Fruit fly (Drosophila melanogaster) whole organism, embryonic: Measurements from ENCODE around the gene CHES-1-like.

Source experiments
- Abd-B ChIP-seq: fragments of 200-800 bp; sonication (Bioruptor generic); optimal IDR thresholded peaks from 2 replicates; lab custom pipeline; 2018; ENCODE audit warnings: missing biosample characterization, mild to moderate bottlenecking, missing genetic modification characterization, moderate library complexity
- Asciz ChIP-seq: fragments of 200-800 bp; sonication (Bioruptor generic); optimal IDR thresholded peaks from 2 replicates; lab custom pipeline; 2017; ENCODE audit warnings: missing biosample characterization, mild to moderate bottlenecking, missing genetic modification characterization, missing genetic modification reagents
- Bdp1 ChIP-seq: fragments of 200-800 bp; sonication (Bioruptor generic); optimal IDR thresholded peaks from 3 replicates; lab custom pipeline; 2016; ENCODE audit warnings: missing biosample characterization, missing genetic modification characterization
- Blimp-1 ChIP-seq: fragments of 200-800 bp; sonication (Bioruptor generic); optimal IDR thresholded peaks from 3 replicates; lab custom pipeline; 2018; ENCODE audit warnings: missing biosample characterization, missing genetic modification characterization, mild to moderate bottlenecking, moderate library complexity, missing genetic modification reagents
- CG10267 ChIP-seq: fragments of 200-800 bp; sonication (Bioruptor generic); optimal IDR thresholded peaks from 2 replicates; lab custom pipeline; 2018; ENCODE audit warnings: missing biosample characterization, mild to moderate bottlenecking, missing genetic modification characterization, moderate library complexity
- CG10543 ChIP-seq: fragments of 200-800 bp; sonication (Bioruptor generic); optimal IDR thresholded peaks from 3 replicates; lab custom pipeline; 2017; ENCODE audit warnings: missing biosample characterization, mild to moderate bottlenecking, missing genetic modification characterization, moderate library complexity
- CG10959 ChIP-seq: fragments of 200-800 bp; sonication (Bioruptor generic); IDR thresholded peaks from 2 replicates; pipeline ENCODE4 v1.3.6; 2022; ENCODE audit warnings: missing biosample characterization, missing genetic modification characterization
- CG12104 ChIP-seq: fragments of 200-800 bp; sonication (Bioruptor generic); optimal IDR thresholded peaks from 3 replicates; lab custom pipeline; 2016; ENCODE audit warnings: missing biosample characterization, missing genetic modification characterization
- CG12744 ChIP-seq: fragments of 200-800 bp; sonication (Bioruptor generic); optimal IDR thresholded peaks from 2 replicates; lab custom pipeline; 2016; ENCODE audit warnings: missing biosample characterization, missing genetic modification characterization
- CG32532 ChIP-seq: fragments of 200-800 bp; sonication (Bioruptor generic); IDR thresholded peaks from 2 replicates; pipeline ENCODE4 v1.3.6; 2022; ENCODE audit warnings: missing biosample characterization, missing genetic modification characterization
- CG34224 ChIP-seq: fragments of 200-800 bp; sonication (Bioruptor generic); IDR thresholded peaks from 3 replicates; pipeline ENCODE4 v1.3.6; 2022; ENCODE audit warnings: missing biosample characterization, missing genetic modification characterization; ENCODE audit not compliant: partially characterized antibody
- CG34376 ChIP-seq: fragments of 200-800 bp; sonication (Bioruptor generic); optimal IDR thresholded peaks from 2 replicates; lab custom pipeline; 2018; ENCODE audit warnings: missing biosample characterization, mild to moderate bottlenecking, missing genetic modification characterization
- CG4328 ChIP-seq: fragments of 200-800 bp; sonication (Bioruptor generic); optimal IDR thresholded peaks from 3 replicates; lab custom pipeline; 2017; ENCODE audit warnings: missing biosample characterization, missing genetic modification reagents, missing genetic modification characterization
- CG6254 ChIP-seq: fragments of 200-800 bp; sonication (Bioruptor generic); optimal IDR thresholded peaks from 3 replicates; lab custom pipeline; 2017; ENCODE audit warnings: mild to moderate bottlenecking, missing biosample characterization, missing genetic modification reagents, missing genetic modification characterization
- CG6689 ChIP-seq: fragments of 200-800 bp; sonication (Bioruptor generic); IDR thresholded peaks from 2 replicates; pipeline ENCODE4 v1.3.6; 2022; ENCODE audit warnings: missing biosample characterization, missing genetic modification characterization
- CG6854 ChIP-seq: fragments of 200-800 bp; sonication (Bioruptor generic); optimal IDR thresholded peaks from 3 replicates; lab custom pipeline; 2017; ENCODE audit warnings: missing biosample characterization, mild to moderate bottlenecking, missing genetic modification characterization
- CG7372 ChIP-seq: fragments of 200-800 bp; sonication (Bioruptor generic); IDR thresholded peaks from 2 replicates; pipeline ENCODE4 v1.3.6; 2022; ENCODE audit warnings: missing biosample characterization, missing genetic modification characterization
- CG7556 ChIP-seq: fragments of 200-800 bp; sonication (Bioruptor generic); optimal IDR thresholded peaks from 2 replicates; lab custom pipeline; 2017; ENCODE audit warnings: missing biosample characterization, mild to moderate bottlenecking, missing genetic modification characterization
- CG8281 ChIP-seq: fragments of 200-800 bp; sonication (Bioruptor generic); optimal IDR thresholded peaks from 2 replicates; lab custom pipeline; 2018; ENCODE audit warnings: missing biosample characterization, mild to moderate bottlenecking, missing genetic modification characterization, moderate library complexity
- D19A ChIP-seq: fragments of 200-800 bp; optimal IDR thresholded peaks from 3 replicates; lab custom pipeline; 2019; ENCODE audit warnings: missing biosample characterization, mild to moderate bottlenecking, missing genetic modification characterization, moderate library complexity
- Dbx ChIP-seq: fragments of 200-800 bp; sonication (Bioruptor generic); IDR thresholded peaks from 3 replicates; pipeline ENCODE4 v1.3.6; 2022; ENCODE audit warnings: missing biosample characterization, missing genetic modification characterization
- Dll ChIP-seq: fragments of 200-800 bp; sonication (Bioruptor generic); IDR thresholded peaks from 4 replicates; pipeline ENCODE4 v1.3.6; 2022; ENCODE audit warnings: missing biosample characterization, missing genetic modification characterization; ENCODE audit not compliant: partially characterized antibody
- Elba2 ChIP-seq: fragments of 200-800 bp; sonication (Bioruptor generic); optimal IDR thresholded peaks from 3 replicates; lab custom pipeline; 2016; ENCODE audit warnings: missing biosample characterization, missing genetic modification characterization
- Ets65A ChIP-seq: fragments of 200-800 bp; sonication (Bioruptor generic); peaks from one replicate; lab custom pipeline; 2016; ENCODE audit warnings: missing biosample characterization, missing genetic modification characterization
- HLH3B ChIP-seq: fragments of 200-800 bp; sonication (Bioruptor generic); IDR thresholded peaks from 2 replicates; pipeline ENCODE4 v1.3.6; 2022; ENCODE audit warnings: missing biosample characterization, missing genetic modification characterization
- HLH4C ChIP-seq: fragments of 200-800 bp; sonication (Bioruptor generic); IDR thresholded peaks from 3 replicates; pipeline ENCODE4 v1.3.6; 2022; ENCODE audit warnings: missing biosample characterization, missing genetic modification characterization; ENCODE audit not compliant: partially characterized antibody
- Max ChIP-seq: fragments of 200-800 bp; sonication (Bioruptor generic); optimal IDR thresholded peaks from 2 replicates; lab custom pipeline; 2016; ENCODE audit warnings: missing biosample characterization, mild to moderate bottlenecking, missing genetic modification characterization
- Meics ChIP-seq: fragments of 200-800 bp; sonication (Bioruptor generic); optimal IDR thresholded peaks from 2 replicates; lab custom pipeline; 2017; ENCODE audit warnings: missing biosample characterization, mild to moderate bottlenecking, missing genetic modification characterization
- NfI ChIP-seq: fragments of 200-800 bp; sonication (Bioruptor generic); optimal IDR thresholded peaks from 3 replicates; lab custom pipeline; 2018; ENCODE audit warnings: missing biosample characterization, mild to moderate bottlenecking, missing genetic modification characterization, moderate library complexity
- Pdp1 ChIP-seq, 2 experiments: fragments of 200-800 bp; sonication (Bioruptor generic); optimal IDR thresholded peaks; 3 replicates each; lab custom pipeline; 2016; ENCODE audit warnings: missing biosample characterization in 2 of 2, missing genetic modification characterization in 2 of 2, mild to moderate bottlenecking in 1 of 2, moderate library complexity in 1 of 2
- Poxn ChIP-seq: fragments of 200-800 bp; sonication (Bioruptor generic); IDR thresholded peaks from 2 replicates; pipeline ENCODE4 v1.3.6; 2022; ENCODE audit warnings: missing biosample characterization, missing genetic modification characterization
- YL-1 ChIP-seq: fragments of 200-800 bp; sonication (Bioruptor generic); optimal IDR thresholded peaks from 3 replicates; lab custom pipeline; 2017; ENCODE audit warnings: missing biosample characterization, mild to moderate bottlenecking, missing genetic modification characterization
- bab2 ChIP-seq: fragments of 200-800 bp; sonication (Bioruptor generic); optimal IDR thresholded peaks from 2 replicates; lab custom pipeline; 2016; ENCODE audit warnings: missing biosample characterization, missing genetic modification characterization
- chm ChIP-seq: fragments of 200-800 bp; sonication (Bioruptor generic); IDR thresholded peaks from 2 replicates; pipeline ENCODE4 v1.3.6; 2022; ENCODE audit warnings: missing biosample characterization, missing genetic modification characterization
- disco-r ChIP-seq: fragments of 200-800 bp; sonication (Bioruptor generic); optimal IDR thresholded peaks from 2 replicates; lab custom pipeline; 2016; ENCODE audit warnings: missing biosample characterization, missing genetic modification characterization
- en ChIP-seq: fragments of 200-800 bp; sonication (Bioruptor generic); optimal IDR thresholded peaks from 2 replicates; lab custom pipeline; 2016; ENCODE audit warnings: missing biosample characterization, missing genetic modification characterization
- eve ChIP-seq, 2 experiments: fragments of >200 bp; optimal IDR thresholded peaks; 2 replicates each; lab custom pipeline; 2017; ENCODE audit warnings: missing biosample characterization in 2 of 2, missing genetic modification characterization in 2 of 2
- fd102C ChIP-seq: fragments of 200-800 bp; sonication (Bioruptor generic); optimal IDR thresholded peaks from 2 replicates; lab custom pipeline; 2018; ENCODE audit warnings: missing biosample characterization, mild to moderate bottlenecking, missing genetic modification characterization, moderate library complexity
- gsb-n ChIP-seq: fragments of 200-800 bp; sonication (Bioruptor generic); optimal IDR thresholded peaks from 3 replicates; lab custom pipeline; 2018; ENCODE audit warnings: missing biosample characterization, mild to moderate bottlenecking, missing genetic modification characterization
- lilli ChIP-seq: fragments of 200-800 bp; sonication (Bioruptor generic); optimal IDR thresholded peaks from 3 replicates; lab custom pipeline; 2016; ENCODE audit warnings: missing biosample characterization, missing genetic modification characterization
- mam ChIP-seq: fragments of 200-800 bp; sonication (Bioruptor generic); optimal IDR thresholded peaks from 3 replicates; lab custom pipeline; 2016; ENCODE audit warnings: missing biosample characterization, missing genetic modification characterization
- psq ChIP-seq: fragments of 200-800 bp; sonication (Bioruptor generic); optimal IDR thresholded peaks from 2 replicates; lab custom pipeline; 2017; ENCODE audit warnings: missing biosample characterization, missing genetic modification characterization
- repo ChIP-seq: fragments of 200-800 bp; sonication (Bioruptor generic); optimal IDR thresholded peaks from 2 replicates; lab custom pipeline; 2016; ENCODE audit warnings: missing biosample characterization, missing genetic modification characterization
- run ChIP-seq: fragments of 200-800 bp; sonication (Bioruptor generic); optimal IDR thresholded peaks from 3 replicates; lab custom pipeline; 2018; ENCODE audit warnings: missing biosample characterization, mild to moderate bottlenecking, missing genetic modification characterization
- tin ChIP-seq: fragments of 200-800 bp; sonication (Bioruptor generic); optimal IDR thresholded peaks from 3 replicates; lab custom pipeline; 2016; ENCODE audit warnings: missing biosample characterization, missing genetic modification characterization
- wek ChIP-seq: fragments of 200-800 bp; sonication (Bioruptor generic); optimal IDR thresholded peaks from 3 replicates; lab custom pipeline; 2018; ENCODE audit warnings: missing biosample characterization, mild to moderate bottlenecking, missing genetic modification characterization, moderate library complexity
- z ChIP-seq: fragments of 200-800 bp; sonication (Bioruptor generic); IDR thresholded peaks from 3 replicates; pipeline ENCODE4 v1.3.6; 2022; ENCODE audit warnings: missing biosample characterization, missing genetic modification characterization
- zfh2 ChIP-seq: fragments of 200-800 bp; sonication (Bioruptor generic); optimal IDR thresholded peaks from 2 replicates; lab custom pipeline; 2016; ENCODE audit warnings: missing biosample characterization, missing genetic modification characterization

CHES-1-like gene

DNA sequence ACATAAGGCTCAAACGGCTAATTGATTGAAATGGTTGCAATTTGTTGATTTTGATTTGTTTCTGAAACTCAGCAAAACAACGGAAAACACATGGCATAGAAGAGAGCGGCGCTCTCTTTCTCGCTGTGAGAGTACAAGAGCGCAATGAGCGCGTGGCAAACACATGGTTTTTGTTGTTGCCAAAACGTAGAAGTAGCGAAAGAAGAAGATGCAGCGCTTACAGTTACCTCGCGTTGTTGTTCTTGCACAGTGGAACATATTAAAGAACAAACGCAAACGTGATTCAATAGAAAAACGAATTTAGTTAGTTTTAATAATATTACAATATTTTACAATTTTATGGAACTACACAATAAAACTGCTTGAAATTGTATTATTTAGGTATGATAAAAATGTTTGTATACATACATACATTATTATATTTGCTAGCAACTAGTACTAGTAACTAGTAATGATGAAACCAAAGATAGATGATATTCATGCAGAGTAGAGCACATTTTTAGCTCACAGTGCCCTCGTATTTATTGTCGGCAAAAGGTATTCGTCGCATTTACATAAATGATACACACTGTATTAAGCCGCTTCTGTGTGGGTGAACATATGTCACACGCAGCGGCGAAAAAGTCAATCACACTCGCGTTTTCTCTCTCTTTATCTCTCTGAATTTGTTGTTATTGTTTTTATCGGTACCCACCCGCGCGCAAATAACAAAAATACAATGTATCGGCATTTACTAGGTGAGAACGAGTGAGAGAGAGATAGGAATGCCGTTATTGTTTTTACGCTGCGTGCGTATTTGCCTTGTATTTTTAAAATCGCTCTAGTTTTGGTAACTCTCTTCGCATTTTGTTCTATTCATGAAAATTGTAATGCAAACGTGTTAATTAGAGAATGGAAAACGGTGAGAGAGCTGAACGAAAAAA lies 3.7 kb downstream of the CHES-1-like start (continued):
- TF ChIP-seq Ets65A (GFP tag; lab: Kevin White, UChicago) = peak; percentile 96
- TF ChIP-seq CG7372 (GFP tag; lab: Robert Waterston, UW) = peak; percentile 86
- peak; percentile 94 for TF ChIP-seq NfI (GFP tag; lab: Kevin White, UChicago)
- TF ChIP-seq fd102C (GFP tag; lab: Kevin White, UChicago) = peak; percentile 20
- TF ChIP-seq gsb-n (tag; lab: Kevin White, UChicago) = peak; percentile 91
- TF ChIP-seq Blimp-1 = peak; percentile 90
- no peak for TF ChIP-seq en (GFP tag; lab: Kevin White, UChicago)
- peak; percentile 91 for TF ChIP-seq CG6689
- peak; percentile 93 for TF ChIP-seq CG6854 (GFP tag; lab: Kevin White, UChicago)
- TF ChIP-seq CG32532 = peak; percentile 89
- TF ChIP-seq CG34376 (GFP tag; lab: Kevin White, UChicago) = peak; percentile 85
- TF ChIP-seq Elba2 (GFP tag; lab: Kevin White, UChicago) = peak; percentile 8
- peak; percentile 91 for TF ChIP-seq Asciz
- TF ChIP-seq eve (GFP tag; optimal IDR thresholded peaks at IDR 0.05; lab: Kevin White, UChicago) = peak in 1 of 2 experiments; percentile 96
- peak; percentile 83 for TF ChIP-seq mam (GFP tag; lab: Kevin White, UChicago)
- peak; percentile 84 for TF ChIP-seq zfh2
- TF ChIP-seq run (tag; lab: Kevin White, UChicago) = peak; percentile 92
- TF ChIP-seq CG34224 (GFP tag; lab: Robert Waterston, UW) = no peak
- TF ChIP-seq CG10959 (GFP tag; lab: Robert Waterston, UW) = peak; percentile 66; the same call in 1 of the 2 replicates
- peak; percentile 93 for TF ChIP-seq tin (GFP tag; lab: Kevin White, UChicago)
- TF ChIP-seq HLH4C (GFP tag; lab: Robert Waterston, UW) = no peak
- peak; percentile 78 for TF ChIP-seq psq (GFP tag; lab: Kevin White, UChicago)
- TF ChIP-seq CG10543 (GFP tag; lab: Kevin White, UChicago) = peak; percentile 94
- TF ChIP-seq lilli (GFP tag; lab: Kevin White, UChicago) = peak; percentile 95
- TF ChIP-seq Pdp1 (GFP tag; optimal IDR thresholded peaks at IDR 0.05; lab: Kevin White, UChicago) = peak; percentile 81 to 89
- TF ChIP-seq D19A (tag; lab: Kevin White, UChicago) = peak; percentile 93
- peak; percentile 59; the same call in 1 of the 2 replicates for TF ChIP-seq Poxn (GFP tag; lab: Robert Waterston, UW)
- peak; percentile 87 for TF ChIP-seq Dbx (GFP tag; lab: Robert Waterston, UW)
- TF ChIP-seq YL-1 (GFP tag; lab: Kevin White, UChicago) = peak; percentile 55
- TF ChIP-seq Dll = no peak
- 0 out of 3 replicates have a peak, but pooled peaks have one; percentile 28 for TF ChIP-seq z
- peak; percentile 93 for TF ChIP-seq Abd-B (GFP tag; lab: Kevin White, UChicago)
- peak; percentile 52 for TF ChIP-seq CG12744 (GFP tag; lab: Kevin White, UChicago)
- peak; percentile 96 for TF ChIP-seq Max (GFP tag; lab: Kevin White, UChicago)
- TF ChIP-seq CG6254 = peak; percentile 88
- TF ChIP-seq bab2 (GFP tag; lab: Kevin White, UChicago) = peak; percentile 83
- TF ChIP-seq CG12104 (GFP tag; lab: Kevin White, UChicago) = peak; percentile 93
- TF ChIP-seq wek (GFP tag; lab: Kevin White, UChicago) = peak; percentile 59
- TF ChIP-seq HLH3B = peak; percentile 70
- TF ChIP-seq repo (GFP tag; lab: Kevin White, UChicago) = peak; percentile 45
- TF ChIP-seq Meics (GFP tag; lab: Kevin White, UChicago) = peak; percentile 96
- TF ChIP-seq CG4328 (GFP tag; lab: Kevin White, UChicago) = peak; percentile 88
- TF ChIP-seq disco-r (GFP tag; lab: Kevin White, UChicago) = peak; percentile 60
- TF ChIP-seq Bdp1 (GFP tag; lab: Kevin White, UChicago) = peak; percentile 77
- TF ChIP-seq CG8281 (tag; lab: Kevin White, UChicago) = peak; percentile 78
- TF ChIP-seq CG10267 (tag; lab: Kevin White, UChicago) = peak; percentile 89
- 0 out of 2 replicates have a peak, but pooled peaks have one; percentile 63 for TF ChIP-seq chm
- peak; percentile 98 for TF ChIP-seq CG7556 (GFP tag; lab: Kevin White, UChicago)
